Fruit fly (Drosophila melanogaster): Measurements from ENCODE around the gene kud.

DNA sequence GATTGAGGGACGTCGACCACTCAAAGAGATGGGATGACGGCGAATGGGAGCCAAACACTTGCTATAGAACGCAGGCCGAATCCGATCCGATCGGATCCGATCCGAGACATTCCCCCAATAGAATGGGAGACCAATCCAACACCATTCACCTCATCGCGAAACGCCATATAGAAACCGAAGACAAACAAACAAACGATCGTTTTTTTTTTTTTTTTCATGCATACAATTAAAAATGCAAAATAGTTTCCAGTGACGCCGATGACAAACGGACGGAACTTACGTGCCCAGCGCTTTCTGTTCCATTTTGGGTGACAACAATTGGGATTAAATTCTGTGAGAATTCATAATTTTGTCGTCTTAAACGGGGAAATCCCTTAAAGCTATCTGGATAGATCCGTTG lies 30.8 kb downstream of the kud start:
- TF ChIP-seq CG7045 (GFP tag; optimal IDR thresholded peaks at IDR 0.05), result no peak
- no peak for TF ChIP-seq kay (GFP tag; ENCODE audit: borderline replicate concordance)
- TF ChIP-seq toe (GFP tag; optimal IDR thresholded peaks at IDR 0.05), result no peak
- no peak for TF ChIP-seq Hr96 (GFP tag; optimal IDR thresholded peaks at IDR 0.05)
- TF ChIP-seq CG11617 (GFP tag; optimal IDR thresholded peaks at IDR 0.05), result no peak
- TF ChIP-seq Crg-1 (GFP tag; optimal IDR thresholded peaks at IDR 0.05), result no peak
- TF ChIP-seq CG7101 (tag; optimal IDR thresholded peaks at IDR 0.05), result no peak
- no peak for TF ChIP-seq Clk (GFP tag; optimal IDR thresholded peaks at IDR 0.05)
- TF ChIP-seq CG33017 (tag; optimal IDR thresholded peaks at IDR 0.05), result no peak
- TF ChIP-seq Mnt (GFP tag; optimal IDR thresholded peaks at IDR 0.05), result no peak
- TF ChIP-seq CG12768 (GFP tag; optimal IDR thresholded peaks at IDR 0.05), result no peak
- no peak for TF ChIP-seq CG14711 (tag; optimal IDR thresholded peaks at IDR 0.05)
- no peak for TF ChIP-seq CG1620 (GFP tag; optimal IDR thresholded peaks at IDR 0.05)
- TF ChIP-seq bab1 (GFP tag; optimal IDR thresholded peaks at IDR 0.05), result no peak
